Fruit fly (Drosophila melanogaster) S2 (cell line): ENCODE measurements around the gene CG11588.

Experiments
- CG8478 ChIP-seq: fragments of >200 bp; optimal IDR thresholded peaks from 2 replicates; lab custom pipeline; 2018
- CTCF ChIP-seq, 2 experiments: fragments of >200 bp; optimal IDR thresholded peaks; 2 replicates each; lab custom pipeline; 2018

The CG11588 gene

dm6 chr3L:11947357-11947756 lies 26.0 kb downstream of the CG11588 start, which contains the start of gene CG7252:
TSS of gene CG7252 (plus strand) at chr3L:11947675.
- TF ChIP-seq CTCF (optimal IDR thresholded peaks at IDR 0.05; lab: Kevin White, UChicago) (no peak), CG8478 (no peak)

dm6 chr3L:11949539-11949938 lies 28.2 kb downstream of the CG11588 start, which contains the start of gene CG17826:
TSS of gene CG17826 (plus strand) at chr3L:11949839.
- no peak for TF ChIP-seq CG8478
- no peak for TF ChIP-seq CTCF (optimal IDR thresholded peaks at IDR 0.05; lab: Kevin White, UChicago)

DNA sequence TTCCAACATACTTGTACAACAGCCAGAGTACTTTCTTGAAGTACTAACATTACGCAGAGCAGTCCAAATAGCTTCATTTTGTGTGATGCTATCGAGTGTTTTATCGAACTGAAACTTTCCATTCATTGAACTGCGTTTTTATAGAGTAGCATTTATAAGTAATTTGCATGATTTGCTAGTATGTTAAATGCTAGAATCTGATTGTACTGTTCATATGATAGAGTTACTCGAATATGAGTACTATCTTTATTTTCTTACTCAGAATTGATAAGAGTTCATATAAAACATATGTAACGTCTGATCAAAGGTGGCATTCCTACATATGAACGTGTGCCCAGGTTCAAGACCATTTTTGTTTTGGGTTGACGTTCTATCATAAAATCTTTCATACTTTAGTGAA lies 31.9 kb downstream of the CG11588 start, which contains the start of gene obst-G:
Gene obst-G, minus strand, starts transcription at position 101 of the 400 bp plus-strand sequence.
- TF ChIP-seq CG8478 (no peak), CTCF (optimal IDR thresholded peaks at IDR 0.05; lab: Kevin White, UChicago) (no peak)

- TF ChIP-seq CG8478 (no peak), CTCF (optimal IDR thresholded peaks at IDR 0.05; lab: Kevin White, UChicago) (no peak)
Measured at dm6 chr3L:11953783-11954182, 32.5 kb downstream of the CG11588 start, which contains the start of gene CG7248. TSS of gene CG7248 (plus strand) at chr3L:11954083.

dm6 chr3L:11957669-11958333 lies 36.5 kb downstream of the CG11588 start, which contains the start of the genes CG11570 and CG43294:
TSS of gene CG11570 (minus strand) at chr3L:11957769.
TSS of gene CG43294 (plus strand) at chr3L:11958283.
- TF ChIP-seq CTCF (optimal IDR thresholded peaks at IDR 0.05; lab: Kevin White, UChicago), result no peak
- no peak for TF ChIP-seq CG8478

DNA sequence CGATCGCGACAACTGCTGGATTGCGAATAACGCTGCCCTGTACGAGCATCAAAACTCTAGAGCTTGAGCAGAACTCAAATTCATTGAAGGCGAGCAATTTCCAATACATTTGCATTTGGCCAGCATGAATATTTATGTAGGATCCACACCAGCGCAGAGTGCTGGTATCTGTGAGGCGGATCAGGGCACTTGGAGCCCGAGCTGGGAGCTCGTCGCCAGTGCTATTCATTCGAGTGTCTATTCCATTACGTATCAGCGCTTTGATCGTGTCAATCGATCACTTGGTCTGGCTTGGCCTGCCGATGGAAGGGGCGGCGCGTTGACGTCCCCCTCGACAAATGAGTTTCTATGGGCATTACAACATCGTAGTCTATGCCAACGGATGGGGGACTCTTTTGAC lies 44.8 kb downstream of the CG11588 start, which contains the start of gene prc:
Gene prc, minus strand, starts transcription at position 28 of the 400 bp plus-strand sequence.
- TF ChIP-seq CTCF (optimal IDR thresholded peaks at IDR 0.05; lab: Kevin White, UChicago), result no peak
- no peak for TF ChIP-seq CG8478
